Worm (Caenorhabditis elegans): ENCODE measurements around the gene amdh-1.

- no peak for TF ChIP-seq unc-130 (GFP tag; optimal IDR thresholded peaks at IDR 0.05)
- no peak for TF ChIP-seq nhr-120 (GFP tag; IDR thresholded peaks at IDR 0.05)
- no peak for TF ChIP-seq ama-1 (optimal IDR thresholded peaks at IDR 0.05)
- TF ChIP-seq ama-1 (GFP tag; optimal IDR thresholded peaks at IDR 0.05), result no peak
- no peak for TF ChIP-seq rpc-1 (optimal IDR thresholded peaks at IDR 0.05)
- no peak for TF ChIP-seq rpc-1 (tag; optimal IDR thresholded peaks at IDR 0.05)
- TF ChIP-seq pha-4 (tag; optimal IDR thresholded peaks at IDR 0.05), result no peak
Measured at ce11 chrIII:6303787-6304186, 52.2 kb downstream of the amdh-1 start.
